Worm (Caenorhabditis elegans) whole organism, L1 larva: ENCODE results near the gene Y51B9A.9.

ENCODE experiments used
- ceh-63 ChIP-seq: fragments of 200-800 bp; sonication (Bioruptor generic); optimal IDR thresholded peaks from 2 replicates; lab custom pipeline; 2018; ENCODE audit warnings: mild to moderate bottlenecking, missing genetic modification characterization, missing compliant biosample characterization
- dpl-1 ChIP-seq, 3 experiments: fragments of 150-350 bp in 2 of 3; sonication (generic microtip) in 1 of 3; optimal IDR thresholded peaks; 2 replicates each; lab custom pipeline; 2014 to 2017; ENCODE audit warnings: missing biosample characterization in 3 of 3, missing genetic modification characterization in 3 of 3, missing genetic modification reagents in 3 of 3
- sox-4 ChIP-seq: sonication (generic microtip); optimal IDR thresholded peaks from 2 replicates; lab custom pipeline; 2016; ENCODE audit warnings: missing genetic modification characterization, missing compliant biosample characterization
- sup-37 ChIP-seq: fragments of 200-800 bp; sonication (Bioruptor generic); optimal IDR thresholded peaks from 2 replicates; lab custom pipeline; 2018; ENCODE audit warnings: mild to moderate bottlenecking, missing genetic modification characterization, missing compliant biosample characterization

DNA sequence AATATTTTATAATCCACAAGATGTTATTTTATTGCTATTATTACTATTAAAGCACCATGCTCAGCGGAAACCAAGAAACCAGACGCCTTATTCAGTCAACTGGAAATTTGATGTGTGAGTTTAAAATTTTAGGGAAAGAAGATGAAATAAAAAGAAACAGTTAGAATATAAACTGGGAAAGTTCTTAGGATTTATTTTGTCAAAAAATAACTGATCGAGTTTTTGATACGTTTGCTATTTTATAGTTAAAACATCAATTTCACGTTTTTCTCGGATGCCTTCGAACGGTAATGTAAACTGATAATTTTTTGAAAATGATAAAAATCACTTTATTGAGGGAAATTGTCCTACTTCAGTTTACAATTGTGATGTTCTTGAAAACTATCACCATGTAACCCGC, 25.0 kb downstream of the Y51B9A.9 start, which contains the start of gene C06C3.3:
- TF ChIP-seq ceh-63 (GFP tag; lab: Kevin White, UChicago) (no peak), sup-37 (GFP tag; lab: Kevin White, UChicago) (no peak), dpl-1 (GFP tag; optimal IDR thresholded peaks at IDR 0.05; lab: Kevin White, UChicago) (no peak), sox-4 (tag; lab: Kevin White, UChicago) (no peak)
